Worm (Caenorhabditis elegans): ENCODE results near the gene mpst-4.

The mpst-4 gene

ce11 chrII:4891012-4891775 is 27.9 kb upstream of the mpst-4 start, which contains the start of gene gst-9:
Gene gst-9 (plus strand): TSS chrII:4891585.
- TF ChIP-seq K02D7.2 (tag; optimal IDR thresholded peaks at IDR 0.05) = no peak
- TF ChIP-seq pat-9 (tag; optimal IDR thresholded peaks at IDR 0.05) = no peak

ce11 chrII:4888527-4889487 is 25.6 kb upstream of the mpst-4 start, which contains the start of gene pgm-1:
Gene pgm-1 (plus strand): TSS chrII:4889437.
- TF ChIP-seq sox-4 (tag; optimal IDR thresholded peaks at IDR 0.05) (no peak), pqm-1 (tag; optimal IDR thresholded peaks at IDR 0.05) (no peak), ceh-6 (GFP tag; optimal IDR thresholded peaks at IDR 0.05) (no peak), hlh-15 (tag; optimal IDR thresholded peaks at IDR 0.05) (no peak), ceh-18 (tag; optimal IDR thresholded peaks at IDR 0.05) (peak; percentile 50), elt-2 (tag; optimal IDR thresholded peaks at IDR 0.05) (peak; percentile 45), fkh-10 (GFP tag; optimal IDR thresholded peaks at IDR 0.05) (no peak), gmeb-2 (tag; optimal IDR thresholded peaks at IDR 0.05) (no peak), ama-1 (optimal IDR thresholded peaks at IDR 0.05) (no peak), pat-9 (tag; optimal IDR thresholded peaks at IDR 0.05) (no peak), ref-2 (tag; optimal IDR thresholded peaks at IDR 0.05) (no peak), ceh-9 (tag; optimal IDR thresholded peaks at IDR 0.05) (no peak), che-1 (tag; optimal IDR thresholded peaks at IDR 0.05) (no peak), lim-6 (tag; optimal IDR thresholded peaks at IDR 0.05) (no peak)

- TF ChIP-seq pha-4 (tag; optimal IDR thresholded peaks at IDR 0.05) (no peak), tbx-2 (tag; optimal IDR thresholded peaks at IDR 0.05) (no peak), ztf-16 (tag; optimal IDR thresholded peaks at IDR 0.05) (no peak), elt-2 (tag; optimal IDR thresholded peaks at IDR 0.05) (no peak), npax-4 (tag; optimal IDR thresholded peaks at IDR 0.05) (no peak), ama-1 (optimal IDR thresholded peaks at IDR 0.05) (no peak)
Observed at ce11 chrII:4885976-4886375, 22.7 kb upstream of the mpst-4 start, which contains the start of gene R05F9.7. Gene R05F9.7 (plus strand): TSS chrII:4886276.

ce11 chrII:4884403-4884802 is 21.1 kb upstream of the mpst-4 start:
- TF ChIP-seq ceh-9 (tag; optimal IDR thresholded peaks at IDR 0.05) = no peak
- no peak for TF ChIP-seq C08G9.2 (tag; optimal IDR thresholded peaks at IDR 0.05)

- no peak for TF ChIP-seq unc-86 (tag; optimal IDR thresholded peaks at IDR 0.05)
Observed at ce11 chrII:4883412-4883811, 20.2 kb upstream of the mpst-4 start, which contains the start of gene gst-8. Gene gst-8 (plus strand): TSS chrII:4883712.

- TF ChIP-seq unc-3 (GFP tag; conservative IDR thresholded peaks at IDR 0.05) (no peak), unc-3 (tag; optimal IDR thresholded peaks at IDR 0.05) (no peak), hlh-15 (tag; optimal IDR thresholded peaks at IDR 0.05) (no peak), ceh-9 (tag; optimal IDR thresholded peaks at IDR 0.05) (no peak), fkh-6 (tag; optimal IDR thresholded peaks at IDR 0.05) (no peak), ceh-2 (tag; optimal IDR thresholded peaks at IDR 0.05) (no peak), lin-11 (tag; optimal IDR thresholded peaks at IDR 0.05) (no peak), dmd-4 (tag; optimal IDR thresholded peaks at IDR 0.05; ENCODE audit: borderline replicate concordance) (no peak), ttx-3 (tag; optimal IDR thresholded peaks at IDR 0.05) (no peak), zip-5 (tag; optimal IDR thresholded peaks at IDR 0.05) (no peak), C38D4.7 (GFP tag; optimal IDR thresholded peaks at IDR 0.05) (no peak), T23F11.4 (GFP tag; optimal IDR thresholded peaks at IDR 0.05) (no peak), ets-4 (tag; optimal IDR thresholded peaks at IDR 0.05) (no peak), K09A11.1 (tag; optimal IDR thresholded peaks at IDR 0.05; ENCODE audit: insufficient read depth) (no peak), che-1 (tag; optimal IDR thresholded peaks at IDR 0.05) (no peak), hlh-6 (tag; optimal IDR thresholded peaks at IDR 0.05) (no peak), F13H6.1 (tag; optimal IDR thresholded peaks at IDR 0.05) (no peak), ceh-14 (tag; optimal IDR thresholded peaks at IDR 0.05) (no peak), elt-4 (tag; optimal IDR thresholded peaks at IDR 0.05) (no peak)
Observed at ce11 chrII:4882498-4882897, 19.2 kb upstream of the mpst-4 start.
